Fruit fly (Drosophila melanogaster) ovary, adult (tissue): ENCODE results near the gene CG17258.

Source experiments
- CG17801 ChIP-seq: fragments of 200-800 bp; optimal IDR thresholded peaks from 2 replicates; lab custom pipeline; 2019; ENCODE audit warnings: missing biosample characterization, mild to moderate bottlenecking, missing genetic modification characterization, moderate library complexity; ENCODE audit not compliant: partially characterized antibody

The CG17258 gene

dm6 chr2L:2987681-2988381 is 47.3 kb downstream of the CG17258 start, which contains the start of the genes Chd1 and Bem46:
Gene Chd1 (minus strand): TSS chr2L:2987723.
Gene Bem46 (plus strand): TSS chr2L:2988116.
- TF ChIP-seq CG17801 (GFP tag; lab: Kevin White, UChicago): peak; percentile 79

- no peak for TF ChIP-seq CG17801 (GFP tag; lab: Kevin White, UChicago)
Observed at dm6 chr2L:2986776-2987175, 48.4 kb downstream of the CG17258 start.
